Worm (Caenorhabditis elegans) whole organism, L4 larva: Measurements from ENCODE around the gene F38H4.6.

Experiments
- F10B5.3 ChIP-seq: sonication (generic microtip); optimal IDR thresholded peaks from 2 replicates; lab custom pipeline; 2016; ENCODE audit warnings: mild to moderate bottlenecking, missing genetic modification characterization, missing compliant biosample characterization
- F44E2.7 ChIP-seq: fragments of 200-800 bp; sonication (Bioruptor generic); IDR thresholded peaks from 2 replicates; pipeline ENCODE4 v2.1.2; 2022; ENCODE audit warnings: missing genetic modification characterization, missing compliant biosample characterization
- F49E8.2 ChIP-seq: sonication (generic microtip); optimal IDR thresholded peaks from 2 replicates; lab custom pipeline; 2016; ENCODE audit warnings: missing compliant biosample characterization, mild to moderate bottlenecking, missing genetic modification characterization, borderline replicate concordance
- R02D3.7 ChIP-seq: fragments of 150-350 bp; sonication (generic microtip); optimal IDR thresholded peaks from 3 replicates; lab custom pipeline; 2014; ENCODE audit warnings: missing biosample characterization, missing genetic modification characterization
- ZK337.2 ChIP-seq: fragments of 200-800 bp; sonication (Bioruptor generic); IDR thresholded peaks from 2 replicates; pipeline ENCODE4 v1.3.6; 2022; ENCODE audit warnings: missing genetic modification reagents, missing genetic modification characterization, missing compliant biosample characterization
- aha-1 ChIP-seq: fragments of 150-350 bp; peaks from one replicate; lab custom pipeline; 2014; ENCODE audit warnings: missing biosample characterization, missing genetic modification characterization
- attf-4 ChIP-seq: sonication (generic microtip); optimal IDR thresholded peaks from 3 replicates; lab custom pipeline; 2017; ENCODE audit warnings: missing biosample characterization, missing genetic modification characterization
- ceh-28 ChIP-seq: fragments of 150-350 bp; optimal IDR thresholded peaks from 2 replicates; lab custom pipeline; 2014; ENCODE audit warnings: missing biosample characterization, missing genetic modification reagents, missing genetic modification characterization
- ceh-62 ChIP-seq: sonication (generic microtip); optimal IDR thresholded peaks from 2 replicates; lab custom pipeline; 2017; ENCODE audit warnings: missing biosample characterization, missing genetic modification characterization
- ctbp-1 ChIP-seq: fragments of 200-800 bp; sonication (Bioruptor generic); IDR thresholded peaks from 2 replicates; pipeline ENCODE4 v1.3.6; 2022; ENCODE audit warnings: missing genetic modification reagents, missing genetic modification characterization, missing compliant biosample characterization
- daf-16 ChIP-seq, 3 experiments: sonication (generic microtip); optimal IDR thresholded peaks; 2 replicates each; lab custom pipeline; 2016 to 2017; ENCODE audit warnings: missing genetic modification characterization in 3 of 3, missing genetic modification reagents in 3 of 3, mild to moderate bottlenecking in 2 of 3, missing compliant biosample characterization in 2 of 3, missing biosample characterization in 1 of 3, moderate library complexity in 1 of 3
- daf-8 ChIP-seq: fragments of 200-800 bp; sonication (Bioruptor generic); IDR thresholded peaks from 2 replicates; pipeline ENCODE4 v1.3.6; 2022; ENCODE audit warnings: missing genetic modification characterization, missing compliant biosample characterization
- dmd-8 ChIP-seq: fragments of 200-800 bp; sonication (Bioruptor generic); IDR thresholded peaks from 2 replicates; pipeline ENCODE4 v1.3.6; 2022; ENCODE audit warnings: missing genetic modification characterization, missing compliant biosample characterization
- dmd-9 ChIP-seq: fragments of 200-800 bp; sonication (Bioruptor generic); IDR thresholded peaks from 2 replicates; pipeline ENCODE4 v1.3.6; 2022; ENCODE audit warnings: missing genetic modification reagents, missing genetic modification characterization, missing compliant biosample characterization
- dpl-1 ChIP-seq: fragments of 150-350 bp; optimal IDR thresholded peaks from 2 replicates; lab custom pipeline; 2014; ENCODE audit warnings: missing biosample characterization, missing genetic modification reagents, missing genetic modification characterization
- duxl-1 ChIP-seq: sonication (generic microtip); optimal IDR thresholded peaks from 2 replicates; lab custom pipeline; 2016; ENCODE audit warnings: mild to moderate bottlenecking, missing genetic modification characterization, moderate library complexity, missing compliant biosample characterization; ENCODE audit not compliant: poor library complexity
- egl-27 ChIP-seq: sonication (generic microtip); optimal IDR thresholded peaks from 3 replicates; lab custom pipeline; 2017; ENCODE audit warnings: missing biosample characterization, missing genetic modification reagents, missing genetic modification characterization
- egl-43 ChIP-seq: fragments of 200-800 bp; sonication (Bioruptor generic); IDR thresholded peaks from 2 replicates; pipeline ENCODE4 v1.3.6; 2022; ENCODE audit warnings: missing genetic modification reagents, missing genetic modification characterization, missing compliant biosample characterization
- fkh-10 ChIP-seq: fragments of 150-350 bp; optimal IDR thresholded peaks from 2 replicates; lab custom pipeline; 2014; ENCODE audit warnings: missing biosample characterization, missing genetic modification reagents, missing genetic modification characterization
- gei-8 ChIP-seq: fragments of 200-800 bp; sonication (Bioruptor generic); optimal IDR thresholded peaks from 2 replicates; lab custom pipeline; 2018; ENCODE audit warnings: mild to moderate bottlenecking, missing genetic modification characterization, missing compliant biosample characterization
- lim-7 ChIP-seq: fragments of 200-800 bp; sonication (Bioruptor generic); IDR thresholded peaks from 2 replicates; pipeline ENCODE4 v1.3.6; 2022; ENCODE audit warnings: missing genetic modification characterization, missing compliant biosample characterization
- lin-1 ChIP-seq: fragments of 200-800 bp; sonication (Bioruptor generic); IDR thresholded peaks from 2 replicates; pipeline ENCODE4 v1.3.6; 2022; ENCODE audit warnings: missing genetic modification reagents, missing genetic modification characterization, missing compliant biosample characterization
- lin-29 ChIP-seq: fragments of 200-800 bp; sonication (Bioruptor generic); IDR thresholded peaks from 2 replicates; pipeline ENCODE4 v1.3.6; 2022; ENCODE audit warnings: missing genetic modification reagents, missing genetic modification characterization, missing compliant biosample characterization
- lin-39 ChIP-seq: fragments of 150-350 bp; optimal IDR thresholded peaks from 2 replicates; lab custom pipeline; 2014; ENCODE audit warnings: missing biosample characterization, missing genetic modification reagents, missing genetic modification characterization
- lsy-2 ChIP-seq, 2 experiments: fragments of 150-350 bp in 1 of 2; sonication (generic microtip) in 1 of 2; optimal IDR thresholded peaks; 2 replicates each; lab custom pipeline; 2014 to 2017; ENCODE audit warnings: missing biosample characterization in 2 of 2, missing genetic modification characterization in 2 of 2
- madf-9 ChIP-seq: fragments of 200-800 bp; sonication (Bioruptor generic); conservative IDR thresholded peaks from 2 replicates; pipeline ENCODE4 v1.3.6; 2022; ENCODE audit warnings: missing genetic modification reagents, missing genetic modification characterization, missing compliant biosample characterization
- mdl-1 ChIP-seq, 2 experiments: fragments of 150-350 bp in 1 of 2; sonication (generic microtip) in 1 of 2; optimal IDR thresholded peaks; 2 replicates each; lab custom pipeline; 2014 to 2017; ENCODE audit warnings: missing biosample characterization in 2 of 2, missing genetic modification characterization in 2 of 2
- mep-1 ChIP-seq: fragments of 150-350 bp; sonication (generic microtip); optimal IDR thresholded peaks from 3 replicates; lab custom pipeline; 2014; ENCODE audit warnings: missing biosample characterization, missing genetic modification characterization
- mes-2 ChIP-seq: sonication (generic microtip); optimal IDR thresholded peaks from 2 replicates; lab custom pipeline; 2016; ENCODE audit warnings: missing genotype, mild to moderate bottlenecking, missing genetic modification characterization, missing compliant biosample characterization; ENCODE audit not compliant: poor library complexity, severe bottlenecking
- nhr-10 ChIP-seq: fragments of 150-350 bp; optimal IDR thresholded peaks from 2 replicates; lab custom pipeline; 2014; ENCODE audit warnings: missing biosample characterization, missing genetic modification characterization
- nhr-102 ChIP-seq: sonication (generic microtip); optimal IDR thresholded peaks from 2 replicates; lab custom pipeline; 2016; ENCODE audit warnings: mild to moderate bottlenecking, missing genetic modification characterization, moderate library complexity, missing compliant biosample characterization
- nhr-25 ChIP-seq: sonication (generic microtip); optimal IDR thresholded peaks from 2 replicates; lab custom pipeline; 2017; ENCODE audit warnings: missing genetic modification characterization, mild to moderate bottlenecking, missing compliant biosample characterization, antibody characterized with exemption, moderate library complexity, borderline replicate concordance; ENCODE audit not compliant: insufficient read depth
- nhr-28 ChIP-seq: fragments of 150-350 bp; optimal IDR thresholded peaks from 2 replicates; lab custom pipeline; 2014; ENCODE audit warnings: missing biosample characterization, missing genetic modification characterization
- nhr-41 ChIP-seq: fragments of 200-800 bp; sonication (Bioruptor generic); IDR thresholded peaks from 2 replicates; pipeline ENCODE4 v1.3.6; 2022; ENCODE audit warnings: missing genetic modification reagents, missing genetic modification characterization, missing compliant biosample characterization
- nhr-42 ChIP-seq: fragments of 200-800 bp; sonication (Bioruptor generic); IDR thresholded peaks from 2 replicates; pipeline ENCODE4 v1.3.6; 2022; ENCODE audit warnings: missing genetic modification characterization, missing compliant biosample characterization
- nhr-6 ChIP-seq: fragments of 150-350 bp; optimal IDR thresholded peaks from 2 replicates; lab custom pipeline; 2014; ENCODE audit warnings: missing biosample characterization, missing genetic modification characterization
- nhr-76 ChIP-seq: fragments of 150-350 bp; optimal IDR thresholded peaks from 2 replicates; lab custom pipeline; 2014; ENCODE audit warnings: missing biosample characterization, missing genetic modification characterization
- pha-4 ChIP-seq, 2 experiments: fragments of 150-350 bp in 1 of 2; fragments of 200-800 bp in 1 of 2; sonication (Bioruptor generic) in 1 of 2; IDR thresholded peaks in 1 of 2; optimal IDR thresholded peaks in 1 of 2; 2 replicates each; pipeline versions ENCODE4 v1.3.6 to Lab custom; 2014 to 2022; ENCODE audit warnings: missing genetic modification characterization in 2 of 2, missing genetic modification reagents in 2 of 2, missing biosample characterization in 1 of 2, missing compliant biosample characterization in 1 of 2
- pqm-1 ChIP-seq: sonication (generic microtip); optimal IDR thresholded peaks from 2 replicates; lab custom pipeline; 2017; ENCODE audit warnings: missing biosample characterization, missing genetic modification characterization
- set-16 ChIP-seq: fragments of 200-800 bp; sonication (Bioruptor generic); IDR thresholded peaks from 2 replicates; pipeline ENCODE4 v1.3.6; 2022; ENCODE audit warnings: missing genetic modification reagents, missing genetic modification characterization, missing compliant biosample characterization
- snpc-4 ChIP-seq: fragments of 150-350 bp; optimal IDR thresholded peaks from 2 replicates; lab custom pipeline; 2014; ENCODE audit warnings: missing biosample characterization, missing genetic modification characterization
- spr-1 ChIP-seq: sonication (generic microtip); optimal IDR thresholded peaks from 2 replicates; lab custom pipeline; 2016; ENCODE audit warnings: mild to moderate bottlenecking, missing genetic modification characterization, missing compliant biosample characterization
- unc-62 ChIP-seq, 3 experiments: fragments of 150-350 bp in 1 of 3; sonication (generic microtip); optimal IDR thresholded peaks in 2 of 3; peaks in 1 of 3; 1 replicate in 1 of 3; 2 replicates in 2 of 3; lab custom pipeline; 2014 to 2017; ENCODE audit warnings: missing biosample characterization in 3 of 3, missing genetic modification characterization in 3 of 3, missing genetic modification reagents in 3 of 3, missing genotype in 1 of 3
- zag-1 ChIP-seq: fragments of 150-350 bp; optimal IDR thresholded peaks from 2 replicates; lab custom pipeline; 2014; ENCODE audit warnings: missing biosample characterization, missing genetic modification characterization
- zfp-2 ChIP-seq: sonication (generic microtip); optimal IDR thresholded peaks from 2 replicates; lab custom pipeline; 2016; ENCODE audit warnings: mild to moderate bottlenecking, missing genetic modification characterization, missing compliant biosample characterization
- zfp-3 ChIP-seq: fragments of 200-800 bp; sonication (Bioruptor generic); conservative IDR thresholded peaks from 2 replicates; pipeline ENCODE4 v1.3.6; 2022; ENCODE audit warnings: missing genetic modification reagents, missing genetic modification characterization, missing compliant biosample characterization
- zip-11 ChIP-seq: fragments of 200-800 bp; sonication (Bioruptor generic); IDR thresholded peaks from 2 replicates; pipeline ENCODE4 v1.3.6; 2022; ENCODE audit warnings: missing genetic modification characterization, missing compliant biosample characterization

The F38H4.6 gene

DNA sequence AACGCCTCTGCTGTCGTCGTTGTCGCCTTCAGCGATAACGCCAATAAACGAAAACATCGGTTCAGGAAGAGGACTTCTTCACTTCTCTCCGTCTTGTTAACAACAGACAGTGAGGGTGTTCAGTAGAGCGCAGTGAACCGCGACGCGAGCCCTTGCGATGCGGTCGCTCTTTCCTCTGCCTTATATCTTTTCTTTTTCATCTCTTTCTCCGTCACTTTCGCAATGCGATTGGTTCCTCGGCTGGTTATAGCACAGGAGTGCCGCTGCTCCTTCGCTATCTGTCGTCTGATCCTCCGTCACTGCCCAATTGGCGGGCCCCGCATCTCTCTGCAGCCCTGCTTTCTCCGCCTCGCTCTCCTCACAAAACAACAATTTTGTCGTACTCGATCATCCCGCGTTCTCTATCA lies 9.5 kb upstream of the F38H4.6 start (continued):
- peak; percentile 29 to 54 for TF ChIP-seq mdl-1 (tag; optimal IDR thresholded peaks at IDR 0.05; lab: Kevin White, UChicago)
- no peak for TF ChIP-seq ZK337.2
- TF ChIP-seq duxl-1: no peak
- TF ChIP-seq lin-39 (tag; lab: Kevin White, UChicago): no peak
- TF ChIP-seq daf-16 (GFP tag; optimal IDR thresholded peaks at IDR 0.05; lab: Kevin White, UChicago): peak in 1 of 2 experiments; percentile 22
- TF ChIP-seq daf-16 (tag; optimal IDR thresholded peaks at IDR 0.05; lab: Kevin White, UChicago): peak; percentile 21
- TF ChIP-seq nhr-25 (tag; lab: Kevin White, UChicago): no peak
- TF ChIP-seq nhr-41 (GFP tag; lab: Robert Waterston, UW): no peak
- no peak for TF ChIP-seq snpc-4 (tag; lab: Kevin White, UChicago)
- TF ChIP-seq dmd-8 (GFP tag; lab: Robert Waterston, UW): no peak
- TF ChIP-seq ceh-62 (tag; lab: Kevin White, UChicago): no peak
- TF ChIP-seq zfp-3 (GFP tag; lab: Robert Waterston, UW): no peak
- peak; percentile 19 for TF ChIP-seq dpl-1 (GFP tag; lab: Kevin White, UChicago)
- no peak for TF ChIP-seq lin-1
- TF ChIP-seq zag-1 (tag; lab: Kevin White, UChicago): no peak
- TF ChIP-seq lim-7: no peak
- peak; percentile 96 for TF ChIP-seq aha-1 (tag; lab: Kevin White, UChicago)
- TF ChIP-seq nhr-76 (tag; lab: Kevin White, UChicago): no peak
- TF ChIP-seq daf-8 (GFP tag; lab: Robert Waterston, UW): no peak
- TF ChIP-seq nhr-28 (tag; lab: Kevin White, UChicago): peak; percentile 32
- no peak for TF ChIP-seq F44E2.7 (GFP tag; lab: Robert Waterston, UW)

ce11 chrIV:11855900-11856660 lies 8.4 kb upstream of the F38H4.6 start, which contains the start of gene ech-2:
Gene ech-2, minus strand, starts transcription at chrIV:11856351.
- TF ChIP-seq pha-4 (GFP tag; IDR thresholded peaks at IDR 0.05; lab: Robert Waterston, UW): no peak
- TF ChIP-seq pha-4 (tag; optimal IDR thresholded peaks at IDR 0.05; lab: Kevin White, UChicago): no peak
- TF ChIP-seq pqm-1 (tag; lab: Kevin White, UChicago): no peak
- no peak for TF ChIP-seq set-16 (GFP tag; lab: Robert Waterston, UW)
- no peak for TF ChIP-seq F49E8.2 (tag; lab: Kevin White, UChicago)
- no peak for TF ChIP-seq dmd-8 (GFP tag; lab: Robert Waterston, UW)
- no peak for TF ChIP-seq zfp-2 (tag; lab: Kevin White, UChicago)
- TF ChIP-seq nhr-10 (tag; lab: Kevin White, UChicago): no peak
- no peak for TF ChIP-seq lin-29
- no peak for TF ChIP-seq spr-1 (tag; lab: Kevin White, UChicago)
- TF ChIP-seq lsy-2 (tag; optimal IDR thresholded peaks at IDR 0.05; lab: Kevin White, UChicago): peak in 1 of 2 experiments; percentile 43
- TF ChIP-seq ceh-28 (tag; lab: Kevin White, UChicago): no peak
- TF ChIP-seq madf-9: no peak
- TF ChIP-seq attf-4 (tag; lab: Kevin White, UChicago): no peak
- no peak for TF ChIP-seq nhr-6
- no peak for TF ChIP-seq egl-43 (GFP tag; lab: Robert Waterston, UW)
- no peak for TF ChIP-seq lin-1
- TF ChIP-seq ceh-62 (tag; lab: Kevin White, UChicago): no peak
- TF ChIP-seq mes-2 (tag; lab: Kevin White, UChicago): peak; percentile 69
- no peak for TF ChIP-seq fkh-10 (GFP tag; lab: Kevin White, UChicago)
- no peak for TF ChIP-seq zag-1 (tag; lab: Kevin White, UChicago)
- no peak for TF ChIP-seq nhr-42
- peak; percentile 29 for TF ChIP-seq mep-1 (tag; lab: Kevin White, UChicago)
- no peak for TF ChIP-seq zip-11 (GFP tag; lab: Robert Waterston, UW)
- no peak for TF ChIP-seq nhr-102 (tag; lab: Kevin White, UChicago)
- no peak for TF ChIP-seq egl-27 (tag; lab: Kevin White, UChicago)
- TF ChIP-seq aha-1 (tag; lab: Kevin White, UChicago): peak; percentile 94
- TF ChIP-seq gei-8 (GFP tag; lab: Kevin White, UChicago): no peak
- TF ChIP-seq dmd-9: no peak
- no peak for TF ChIP-seq R02D3.7 (tag; lab: Kevin White, UChicago)
- no peak for TF ChIP-seq lim-7
- peak in 1 of 2 experiments; percentile 23 for TF ChIP-seq unc-62 (GFP tag; optimal IDR thresholded peaks at IDR 0.05 in 1 of 2; lab: Kevin White, UChicago)
- no peak for TF ChIP-seq unc-62 (tag; optimal IDR thresholded peaks at IDR 0.05; lab: Kevin White, UChicago)
- no peak for TF ChIP-seq F10B5.3
- TF ChIP-seq ctbp-1 (GFP tag; lab: Robert Waterston, UW): no peak
